Fruit fly (Drosophila melanogaster) whole organism, embryonic: ENCODE results near the gene CG34454.

Experiments used
- Adf1 ChIP-seq: fragments of 200-800 bp; sonication (Bioruptor generic); IDR thresholded peaks from 2 replicates; pipeline ENCODE4 v1.3.6; 2022; ENCODE audit warnings: missing biosample characterization, missing genetic modification characterization
- Aef1 ChIP-seq: fragments of 200-800 bp; sonication (Bioruptor generic); IDR thresholded peaks from 3 replicates; pipeline ENCODE4 v1.3.6; 2022; ENCODE audit warnings: missing biosample characterization, missing genetic modification characterization
- Antp ChIP-seq: fragments of 200-800 bp; sonication (Bioruptor generic); optimal IDR thresholded peaks from 3 replicates; lab custom pipeline; 2016; ENCODE audit warnings: missing biosample characterization, missing genetic modification characterization
- Awh ChIP-seq: fragments of 200-800 bp; sonication (Bioruptor generic); IDR thresholded peaks from 2 replicates; pipeline ENCODE4, ENCODE4 v1.3.6; 2022; ENCODE audit warnings: missing biosample characterization, missing genetic modification characterization
- CG1024 ChIP-seq: fragments of 200-800 bp; sonication (Bioruptor generic); IDR thresholded peaks from 2 replicates; pipeline ENCODE4 v1.3.6; 2022; ENCODE audit warnings: missing biosample characterization, missing genetic modification characterization
- CG11456 ChIP-seq: fragments of 200-800 bp; sonication (Bioruptor generic); IDR thresholded peaks from 3 replicates; pipeline ENCODE4 v1.3.6; 2022; ENCODE audit warnings: missing biosample characterization, missing genetic modification characterization
- CG11695 ChIP-seq: fragments of 200-800 bp; sonication (Bioruptor generic); IDR thresholded peaks from 3 replicates; pipeline ENCODE4 v1.3.6; 2022; ENCODE audit warnings: missing biosample characterization, missing genetic modification characterization
- CG12769 ChIP-seq: fragments of 200-800 bp; sonication (Bioruptor generic); optimal IDR thresholded peaks from 2 replicates; lab custom pipeline; 2019; ENCODE audit warnings: missing biosample characterization, mild to moderate bottlenecking, missing genetic modification characterization, moderate library complexity
- CG12942 ChIP-seq: fragments of 200-800 bp; sonication (Bioruptor generic); optimal IDR thresholded peaks from 3 replicates; lab custom pipeline; 2016; ENCODE audit warnings: missing biosample characterization, missing genetic modification characterization
- CG13894 ChIP-seq: fragments of 200-800 bp; sonication (Bioruptor generic); optimal IDR thresholded peaks from 3 replicates; lab custom pipeline; 2018; ENCODE audit warnings: missing biosample characterization, mild to moderate bottlenecking, missing genetic modification characterization, moderate library complexity
- CG32767 ChIP-seq: fragments of 200-800 bp; sonication (Bioruptor generic); IDR thresholded peaks from 2 replicates; pipeline ENCODE4 v1.3.6; 2022; ENCODE audit warnings: missing biosample characterization, missing genetic modification characterization
- CG33213 ChIP-seq: fragments of 200-800 bp; sonication (Bioruptor generic); optimal IDR thresholded peaks from 3 replicates; lab custom pipeline; 2016; ENCODE audit warnings: missing biosample characterization, missing genetic modification characterization
- CG33557 ChIP-seq: fragments of 200-800 bp; sonication (Bioruptor generic); optimal IDR thresholded peaks from 2 replicates; lab custom pipeline; 2019; ENCODE audit warnings: missing biosample characterization, mild to moderate bottlenecking, missing genetic modification characterization, moderate library complexity
- CG6791 ChIP-seq: fragments of 200-800 bp; sonication (Bioruptor generic); IDR thresholded peaks from 3 replicates; pipeline ENCODE4 v1.3.6; 2022; ENCODE audit warnings: missing biosample characterization, missing genetic modification characterization; ENCODE audit not compliant: partially characterized antibody
- CG8478 ChIP-seq: fragments of >200 bp; optimal IDR thresholded peaks from 2 replicates; lab custom pipeline; 2018
- CG8765 ChIP-seq: fragments of 200-800 bp; sonication (Bioruptor generic); IDR thresholded peaks from 2 replicates; pipeline ENCODE4 v1.3.6; 2022; ENCODE audit warnings: missing biosample characterization, missing genetic modification characterization
- CG9727 ChIP-seq: fragments of 200-800 bp; sonication (Bioruptor generic); optimal IDR thresholded peaks from 3 replicates; lab custom pipeline; 2017; ENCODE audit warnings: missing biosample characterization, mild to moderate bottlenecking, missing genetic modification characterization
- Eip74EF ChIP-seq, 2 experiments: fragments of 200-800 bp in 1 of 2; fragments of >200 bp in 1 of 2; sonication (Bioruptor generic) in 1 of 2; optimal IDR thresholded peaks; 2 replicates each; lab custom pipeline; 2017 to 2019; ENCODE audit warnings: missing biosample characterization in 2 of 2, missing genetic modification characterization in 2 of 2, mild to moderate bottlenecking in 1 of 2, moderate library complexity in 1 of 2
- Ets65A ChIP-seq: fragments of 200-800 bp; sonication (Bioruptor generic); peaks from one replicate; lab custom pipeline; 2016; ENCODE audit warnings: missing biosample characterization, missing genetic modification characterization
- Fer3 ChIP-seq: fragments of 200-800 bp; sonication (Bioruptor generic); optimal IDR thresholded peaks from 2 replicates; lab custom pipeline; 2018; ENCODE audit warnings: missing biosample characterization, mild to moderate bottlenecking, missing genetic modification characterization, moderate library complexity
- Hmr ChIP-seq: fragments of 200-800 bp; sonication (Bioruptor generic); optimal IDR thresholded peaks from 3 replicates; lab custom pipeline; 2017; ENCODE audit warnings: mild to moderate bottlenecking, missing biosample characterization, missing genetic modification reagents, missing genetic modification characterization
- Jarid2 ChIP-seq: fragments of 200-800 bp; sonication (Bioruptor generic); optimal IDR thresholded peaks from 3 replicates; lab custom pipeline; 2017; ENCODE audit warnings: mild to moderate bottlenecking, missing biosample characterization, missing genetic modification reagents, missing genetic modification characterization
- Lim3 ChIP-seq: fragments of 200-800 bp; sonication (Bioruptor generic); IDR thresholded peaks from 2 replicates; pipeline ENCODE4 v1.3.6; 2022; ENCODE audit warnings: missing biosample characterization, missing genetic modification characterization
- MTF-1 ChIP-seq: fragments of 200-800 bp; sonication (Bioruptor generic); optimal IDR thresholded peaks from 2 replicates; lab custom pipeline; 2018; ENCODE audit warnings: missing biosample characterization, mild to moderate bottlenecking, missing genetic modification characterization, borderline replicate concordance
- Myb ChIP-seq: fragments of 200-800 bp; sonication (Bioruptor generic); optimal IDR thresholded peaks from 2 replicates; lab custom pipeline; 2016; ENCODE audit warnings: missing biosample characterization, missing genetic modification characterization
- Pdp1 ChIP-seq, 2 experiments: fragments of 200-800 bp; sonication (Bioruptor generic); optimal IDR thresholded peaks; 3 replicates each; lab custom pipeline; 2016; ENCODE audit warnings: missing biosample characterization in 2 of 2, missing genetic modification characterization in 2 of 2, mild to moderate bottlenecking in 1 of 2, moderate library complexity in 1 of 2
- Rfx ChIP-seq: fragments of 200-800 bp; sonication (Bioruptor generic); IDR thresholded peaks from 2 replicates; pipeline ENCODE4 v1.3.6; 2022; ENCODE audit warnings: missing biosample characterization, missing genetic modification characterization
- TFAM ChIP-seq: fragments of 200-800 bp; sonication (Bioruptor generic); optimal IDR thresholded peaks from 2 replicates; lab custom pipeline; 2017; ENCODE audit warnings: missing biosample characterization, missing genetic modification characterization, inconsistent platforms
- Trl ChIP-seq, 3 experiments: fragments of >200 bp in 2 of 3; fragments of 200-800 bp in 1 of 3; sonication (Bioruptor generic) in 1 of 3; optimal IDR thresholded peaks; 2 replicates in 1 of 3; 3 replicates in 2 of 3; lab custom pipeline; 2016 to 2017; ENCODE audit warnings: missing biosample characterization in 1 of 3, missing genetic modification characterization in 1 of 3
- Xrp1 ChIP-seq: fragments of 200-800 bp; sonication (Bioruptor generic); IDR thresholded peaks from 2 replicates; pipeline ENCODE4 v1.3.6; 2022; ENCODE audit warnings: missing biosample characterization, missing genetic modification characterization
- YL-1 ChIP-seq: fragments of 200-800 bp; sonication (Bioruptor generic); optimal IDR thresholded peaks from 3 replicates; lab custom pipeline; 2017; ENCODE audit warnings: missing biosample characterization, mild to moderate bottlenecking, missing genetic modification characterization
- cg ChIP-seq: fragments of 200-800 bp; sonication (Bioruptor generic); optimal IDR thresholded peaks from 3 replicates; lab custom pipeline; 2019; ENCODE audit warnings: missing biosample characterization, mild to moderate bottlenecking, missing genetic modification characterization, moderate library complexity
- chm ChIP-seq: fragments of 200-800 bp; sonication (Bioruptor generic); IDR thresholded peaks from 2 replicates; pipeline ENCODE4 v1.3.6; 2022; ENCODE audit warnings: missing biosample characterization, missing genetic modification characterization
- ftz-f1 ChIP-seq: fragments of 200-800 bp; sonication (Bioruptor generic); optimal IDR thresholded peaks from 2 replicates; lab custom pipeline; 2016; ENCODE audit warnings: missing biosample characterization, missing genetic modification characterization
- gcm ChIP-seq: fragments of 200-800 bp; sonication (Bioruptor generic); optimal IDR thresholded peaks from 2 replicates; lab custom pipeline; 2019; ENCODE audit warnings: missing biosample characterization, mild to moderate bottlenecking, missing genetic modification characterization, moderate library complexity
- her ChIP-seq: fragments of 200-800 bp; sonication (Bioruptor generic); optimal IDR thresholded peaks from 2 replicates; lab custom pipeline; 2016; ENCODE audit warnings: missing biosample characterization, missing genetic modification characterization
- inv ChIP-seq: fragments of 200-800 bp; sonication (Bioruptor generic); IDR thresholded peaks from 2 replicates; pipeline ENCODE4 v1.3.6; 2022; ENCODE audit warnings: missing biosample characterization, missing genetic modification characterization; ENCODE audit not compliant: partially characterized antibody
- jumu ChIP-seq: fragments of 200-800 bp; sonication (Bioruptor generic); optimal IDR thresholded peaks from 3 replicates; lab custom pipeline; 2016; ENCODE audit warnings: missing biosample characterization, missing genetic modification characterization
- klu ChIP-seq: fragments of 200-800 bp; sonication (Bioruptor generic); IDR thresholded peaks from 2 replicates; pipeline ENCODE4 v1.3.6; 2022; ENCODE audit warnings: missing biosample characterization, missing genetic modification characterization
- mirr ChIP-seq: fragments of 200-800 bp; sonication (Bioruptor generic); optimal IDR thresholded peaks from 3 replicates; lab custom pipeline; 2018; ENCODE audit warnings: missing biosample characterization, mild to moderate bottlenecking, missing genetic modification characterization
- pfk ChIP-seq: fragments of 200-800 bp; sonication (Bioruptor generic); optimal IDR thresholded peaks from 2 replicates; lab custom pipeline; 2018; ENCODE audit warnings: missing biosample characterization, mild to moderate bottlenecking, missing genetic modification characterization, moderate library complexity
- tna ChIP-seq: fragments of 200-800 bp; sonication (Bioruptor generic); IDR thresholded peaks from 2 replicates; pipeline ENCODE4 v1.3.6; 2022; ENCODE audit warnings: missing biosample characterization, missing genetic modification characterization; ENCODE audit not compliant: partially characterized antibody

Gene CG34454

dm6 chr3L:224004-224951, 7.9 kb downstream of the CG34454 start (continued):
- TF ChIP-seq gcm (GFP tag; lab: Kevin White, UChicago) (peak; percentile 52), inv (GFP tag; lab: Robert Waterston, UW) (0 out of 2 replicates have a peak, but pooled peaks have one; percentile 19), Eip74EF (GFP tag; optimal IDR thresholded peaks at IDR 0.05; lab: Kevin White, UChicago) (peak in 1 of 2 experiments; percentile 81), Rfx (peak; percentile 41), CG9727 (GFP tag; lab: Kevin White, UChicago) (peak; percentile 56), Lim3 (GFP tag; lab: Robert Waterston, UW) (no peak), mirr (GFP tag; lab: Kevin White, UChicago) (peak; percentile 31), her (peak; percentile 60), Antp (GFP tag; lab: Kevin White, UChicago) (peak; percentile 38), Trl (optimal IDR thresholded peaks at IDR 0.05; lab: Kevin White, UChicago) (peak in 1 of 2 experiments; percentile 28), Trl (GFP tag; optimal IDR thresholded peaks at IDR 0.05; lab: Kevin White, UChicago) (peak; percentile 22), Fer3 (tag; lab: Kevin White, UChicago) (no peak), CG13894 (tag; lab: Kevin White, UChicago) (peak; percentile 21), klu (GFP tag; lab: Robert Waterston, UW) (no peak), CG11456 (peak; percentile 57; the same call in 2 of the 3 replicates), Aef1 (GFP tag; lab: Robert Waterston, UW) (peak; percentile 64; the same call in 2 of the 3 replicates), TFAM (GFP tag; lab: Kevin White, UChicago) (no peak), ftz-f1 (GFP tag; lab: Kevin White, UChicago) (peak; percentile 89), CG33557 (GFP tag; lab: Kevin White, UChicago) (no peak), CG12942 (GFP tag; lab: Kevin White, UChicago) (no peak), CG8765 (GFP tag; lab: Robert Waterston, UW) (no peak), Pdp1 (GFP tag; optimal IDR thresholded peaks at IDR 0.05; lab: Kevin White, UChicago) (peak in 1 of 2 experiments; percentile 18), CG1024 (peak; percentile 6; the same call in 1 of the 2 replicates), Myb (GFP tag; lab: Kevin White, UChicago) (no peak), cg (GFP tag; lab: Kevin White, UChicago) (peak; percentile 89), Adf1 (GFP tag; lab: Robert Waterston, UW) (peak; percentile 73), CG12769 (tag; lab: Kevin White, UChicago) (peak; percentile 16), CG8478 (lab: Kevin White, UChicago) (peak; percentile 86), CG11695 (GFP tag; lab: Robert Waterston, UW) (peak; percentile 6; the same call in 1 of the 3 replicates), Jarid2 (peak; percentile 73), Ets65A (peak; percentile 51), YL-1 (GFP tag; lab: Kevin White, UChicago) (peak; percentile 91), pfk (peak; percentile 33), CG33213 (GFP tag; lab: Kevin White, UChicago) (peak; percentile 2), MTF-1 (GFP tag; lab: Kevin White, UChicago) (peak; percentile 57), tna (0 out of 2 replicates have a peak, but pooled peaks have one; percentile 11), chm (GFP tag; lab: Robert Waterston, UW) (peak; percentile 82), Xrp1 (GFP tag; lab: Robert Waterston, UW) (peak; percentile 18), Hmr (peak; percentile 49), Awh (GFP tag; lab: Robert Waterston, UW) (peak; percentile 32; the same call in 1 of the 2 replicates), CG32767 (GFP tag; lab: Robert Waterston, UW) (peak; percentile 91), CG6791 (GFP tag; lab: Robert Waterston, UW) (peak; percentile 54; the same call in 2 of the 3 replicates), jumu (GFP tag; lab: Kevin White, UChicago) (peak; percentile 8)
